Worm (Caenorhabditis elegans) whole organism, mixed stage, embryonic: ENCODE results near the gene T08D10.4.

Experiments used
- bed-3 ChIP-seq: fragments of 200-800 bp; sonication (Bioruptor generic); optimal IDR thresholded peaks from 3 replicates; lab custom pipeline; 2018; ENCODE audit warnings: mild to moderate bottlenecking, missing genetic modification characterization, moderate library complexity, missing compliant biosample characterization
- blmp-1 ChIP-seq: fragments of 150-350 bp; optimal IDR thresholded peaks from 2 replicates; lab custom pipeline; 2014; ENCODE audit warnings: missing biosample characterization, missing genetic modification characterization
- elt-1 ChIP-seq: sonication (generic microtip); optimal IDR thresholded peaks from 2 replicates; lab custom pipeline; 2017; ENCODE audit warnings: missing genetic modification characterization, mild to moderate bottlenecking, missing compliant biosample characterization, antibody characterized with exemption, moderate library complexity, borderline replicate concordance; ENCODE audit not compliant: insufficient read depth
- flh-1 ChIP-seq: fragments of 200-800 bp; sonication (Bioruptor generic); optimal IDR thresholded peaks from 2 replicates; lab custom pipeline; 2018; ENCODE audit warnings: mild to moderate bottlenecking, missing genetic modification characterization, moderate library complexity, missing compliant biosample characterization
- ham-2 ChIP-seq: fragments of 200-800 bp; sonication (Bioruptor generic); optimal IDR thresholded peaks from 2 replicates; lab custom pipeline; 2018; ENCODE audit warnings: mild to moderate bottlenecking, missing genetic modification characterization, missing compliant biosample characterization
- lin-13 ChIP-seq: fragments of 150-350 bp; optimal IDR thresholded peaks from 2 replicates; lab custom pipeline; 2014; ENCODE audit warnings: missing biosample characterization, missing genetic modification characterization
- pha-4 ChIP-seq: fragments of 150-350 bp; optimal IDR thresholded peaks from 2 replicates; lab custom pipeline; 2018; ENCODE audit warnings: missing biosample characterization, missing genetic modification reagents, missing genetic modification characterization
- snpc-4 ChIP-seq: fragments of 150-350 bp; optimal IDR thresholded peaks from 2 replicates; lab custom pipeline; 2014; ENCODE audit warnings: missing biosample characterization, missing genetic modification characterization
- ztf-11 ChIP-seq: fragments of 150-350 bp; optimal IDR thresholded peaks from 2 replicates; lab custom pipeline; 2014; ENCODE audit warnings: missing biosample characterization, missing genetic modification characterization

ce11 chrX:11933547-11933946, 19.6 kb downstream of the T08D10.4 start:
- TF ChIP-seq snpc-4 (tag; lab: Kevin White, UChicago) (no peak), flh-1 (GFP tag; lab: Kevin White, UChicago) (no peak), pha-4 (no peak), blmp-1 (tag; lab: Kevin White, UChicago) (no peak), lin-13 (tag; lab: Kevin White, UChicago) (no peak), elt-1 (tag; lab: Kevin White, UChicago) (no peak), ztf-11 (tag; lab: Kevin White, UChicago) (no peak), ham-2 (no peak), bed-3 (GFP tag; lab: Kevin White, UChicago) (no peak)
